Worm (Caenorhabditis elegans) whole organism, midembryonic: ENCODE data around the gene sru-25.

ENCODE experiments used
- T22C8.4 ChIP-seq: fragments of 200-800 bp; sonication (Bioruptor generic); IDR thresholded peaks from 2 replicates; pipeline ENCODE4 v1.3.6; 2022; ENCODE audit warnings: missing genetic modification characterization, missing compliant biosample characterization
- flt-1 ChIP-seq: fragments of 200-800 bp; sonication (Bioruptor generic); IDR thresholded peaks from 2 replicates; pipeline ENCODE4 v1.3.6; 2022; ENCODE audit warnings: missing genetic modification characterization, missing compliant biosample characterization
- klf-2 ChIP-seq: fragments of 200-800 bp; sonication (Bioruptor generic); conservative IDR thresholded peaks from 2 replicates; pipeline ENCODE4 v1.3.6; 2022; ENCODE audit warnings: missing genetic modification reagents, missing genetic modification characterization, missing compliant biosample characterization
- ref-1 ChIP-seq: fragments of 200-800 bp; sonication (Bioruptor generic); conservative IDR thresholded peaks from 2 replicates; pipeline ENCODE4 v1.3.6; 2022; ENCODE audit warnings: missing genetic modification reagents, missing genetic modification characterization, missing compliant biosample characterization
- ztf-23 ChIP-seq: fragments of 200-800 bp; sonication (Bioruptor generic); IDR thresholded peaks from 2 replicates; pipeline ENCODE4 v1.3.6; 2022; ENCODE audit warnings: missing genetic modification reagents, missing genetic modification characterization, missing compliant biosample characterization
- ztf-29 ChIP-seq: fragments of 200-800 bp; sonication (Bioruptor generic); IDR thresholded peaks from 2 replicates; pipeline ENCODE4 v1.3.6; 2022; ENCODE audit warnings: missing genetic modification reagents, missing genetic modification characterization, missing compliant biosample characterization

DNA sequence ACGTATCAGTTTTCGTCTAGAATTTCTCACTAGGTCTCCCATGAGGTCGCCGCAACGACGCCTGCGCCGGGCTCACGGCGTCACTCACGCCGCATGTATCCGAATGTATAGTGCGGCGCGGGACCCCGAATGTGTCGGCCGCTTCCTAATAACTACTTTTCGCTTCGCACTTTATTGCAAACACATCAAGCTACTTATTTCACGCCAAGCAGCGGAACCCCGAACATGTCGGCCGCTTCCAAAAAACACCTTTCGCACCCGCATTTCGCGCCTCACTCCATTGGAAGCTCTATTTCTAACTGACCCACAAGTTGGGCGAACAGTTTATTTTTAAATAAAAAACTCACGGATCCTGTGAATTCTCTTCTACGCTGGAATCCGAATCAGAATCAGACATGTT, 2.0 kb upstream of the sru-25 start:
- TF ChIP-seq klf-2 (GFP tag; lab: Robert Waterston, UW): no peak
- no peak for TF ChIP-seq ztf-29 (GFP tag; lab: Robert Waterston, UW)
- TF ChIP-seq T22C8.4 (GFP tag; lab: Robert Waterston, UW): no peak
- TF ChIP-seq ref-1 (GFP tag; lab: Robert Waterston, UW): no peak
- no peak for TF ChIP-seq ztf-23 (GFP tag; lab: Robert Waterston, UW)
- TF ChIP-seq flt-1: no peak
